Worm (Caenorhabditis elegans) whole organism, late embryonic: ENCODE measurements around the gene mboa-7.

ENCODE experiments used
- C38D4.7 ChIP-seq: fragments of 200-800 bp; sonication (Bioruptor generic); optimal IDR thresholded peaks from 2 replicates; lab custom pipeline; 2018; ENCODE audit warnings: mild to moderate bottlenecking, missing genetic modification characterization, moderate library complexity, missing compliant biosample characterization
- F13H6.1 ChIP-seq: sonication (generic microtip); optimal IDR thresholded peaks from 2 replicates; lab custom pipeline; 2016; ENCODE audit warnings: missing genetic modification characterization, missing compliant biosample characterization
- ceh-19 ChIP-seq: fragments of 200-800 bp; sonication (Bioruptor generic); optimal IDR thresholded peaks from 2 replicates; lab custom pipeline; 2018; ENCODE audit warnings: mild to moderate bottlenecking, missing genetic modification characterization, missing compliant biosample characterization
- elt-2 ChIP-seq: sonication (generic microtip); optimal IDR thresholded peaks from 2 replicates; lab custom pipeline; 2016; ENCODE audit warnings: missing genetic modification reagents, missing genetic modification characterization, missing compliant biosample characterization
- hlh-6 ChIP-seq: sonication (generic microtip); optimal IDR thresholded peaks from 2 replicates; lab custom pipeline; 2016; ENCODE audit warnings: missing genotype, missing genetic modification characterization, missing compliant biosample characterization
- pat-9 ChIP-seq: fragments of 200-800 bp; sonication (Bioruptor generic); optimal IDR thresholded peaks from 2 replicates; lab custom pipeline; 2018; ENCODE audit warnings: mild to moderate bottlenecking, missing genetic modification characterization, moderate library complexity, missing compliant biosample characterization
- sox-4 ChIP-seq: sonication (generic microtip); optimal IDR thresholded peaks from 2 replicates; lab custom pipeline; 2017; ENCODE audit warnings: mild to moderate bottlenecking, missing genetic modification characterization, inconsistent platforms, missing compliant biosample characterization
- unc-55 ChIP-seq: sonication (generic microtip); optimal IDR thresholded peaks from 2 replicates; lab custom pipeline; 2017; ENCODE audit warnings: missing biosample characterization, missing genetic modification reagents, missing genetic modification characterization

DNA sequence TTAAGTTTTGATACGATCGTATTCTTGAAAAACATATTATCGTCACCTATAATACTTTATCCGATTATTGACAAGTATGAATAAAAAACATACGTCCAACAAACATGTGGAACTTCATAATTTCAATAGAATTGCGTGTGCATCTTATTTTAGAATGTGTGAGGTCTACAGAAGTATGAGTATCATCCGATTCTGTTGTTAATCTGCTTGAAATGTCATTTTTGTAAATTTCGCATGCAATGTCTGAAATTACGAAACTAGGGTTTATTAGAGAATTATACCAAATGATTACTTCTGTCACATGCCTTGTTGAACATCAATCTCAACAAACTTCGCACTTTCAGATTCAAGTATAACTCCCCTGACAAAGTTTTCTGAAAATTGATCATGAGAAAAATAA, 17.4 kb upstream of the mboa-7 start:
- TF ChIP-seq sox-4 (tag; lab: Kevin White, UChicago) (no peak), hlh-6 (tag; lab: Kevin White, UChicago) (no peak), unc-55 (GFP tag; lab: Kevin White, UChicago) (no peak), pat-9 (tag; lab: Kevin White, UChicago) (no peak), F13H6.1 (no peak), ceh-19 (GFP tag; lab: Kevin White, UChicago) (no peak), C38D4.7 (GFP tag; lab: Kevin White, UChicago) (no peak), elt-2 (tag; lab: Kevin White, UChicago) (no peak)
